Fruit fly (Drosophila melanogaster): Measurements from ENCODE around the gene CG6638.
A peak's percentile ranks its signal among the peaks of the same experiment; 100 is the strongest.

Gene CG6638

dm6 chr3L:8575844-8576842 lies at the start of gene CG6638, which contains the start of gene CG43078 (continued):
- no peak for TF ChIP-seq zfh1 (GFP tag; IDR thresholded peaks at IDR 0.05)
- no peak for TF ChIP-seq sens-2 (GFP tag; IDR thresholded peaks at IDR 0.05)
- no peak for TF ChIP-seq fd64A (GFP tag; optimal IDR thresholded peaks at IDR 0.05)
- TF ChIP-seq Camta (GFP tag; optimal IDR thresholded peaks at IDR 0.05), result peak; percentile 6
- no peak for TF ChIP-seq chn (GFP tag; optimal IDR thresholded peaks at IDR 0.05)
- TF ChIP-seq CG5953 (GFP tag; IDR thresholded peaks at IDR 0.05), result no peak
- TF ChIP-seq CoRest (tag; optimal IDR thresholded peaks at IDR 0.05), result no peak
- TF ChIP-seq CG30431 (GFP tag; optimal IDR thresholded peaks at IDR 0.05), result no peak
- no peak for TF ChIP-seq Stat92E (GFP tag; optimal IDR thresholded peaks at IDR 0.05)
- no peak for TF ChIP-seq zfh2 (GFP tag; optimal IDR thresholded peaks at IDR 0.05)
- no peak for TF ChIP-seq dysf (GFP tag; IDR thresholded peaks at IDR 0.05)
- no peak for TF ChIP-seq sima (GFP tag; optimal IDR thresholded peaks at IDR 0.05)
- TF ChIP-seq CG16779 (GFP tag; IDR thresholded peaks at IDR 0.05), result no peak
- TF ChIP-seq crp (GFP tag; optimal IDR thresholded peaks at IDR 0.05), result peak in 1 of 2 experiments; percentile 82
- TF ChIP-seq CG6175 (GFP tag; IDR thresholded peaks at IDR 0.05), result no peak
- no peak for TF ChIP-seq ara (GFP tag; IDR thresholded peaks at IDR 0.05)
- no peak for TF ChIP-seq pfk (GFP tag; optimal IDR thresholded peaks at IDR 0.05)
- TF ChIP-seq CG12236 (GFP tag; optimal IDR thresholded peaks at IDR 0.05), result no peak
- no peak for TF ChIP-seq CG16863 (GFP tag; optimal IDR thresholded peaks at IDR 0.05)
- no peak for TF ChIP-seq CG15514 (GFP tag; optimal IDR thresholded peaks at IDR 0.05)
- TF ChIP-seq CG14860 (GFP tag; IDR thresholded peaks at IDR 0.05; ENCODE audit: partially characterized antibody), result no peak
- TF ChIP-seq Atf6 (GFP tag; IDR thresholded peaks at IDR 0.05), result no peak
- no peak for TF ChIP-seq Fer1 (GFP tag; optimal IDR thresholded peaks at IDR 0.05)
- TF ChIP-seq nerfin-1 (tag; optimal IDR thresholded peaks at IDR 0.05), result no peak
- no peak for TF ChIP-seq Nf-YB (GFP tag; optimal IDR thresholded peaks at IDR 0.05)
- TF ChIP-seq tap (tag; optimal IDR thresholded peaks at IDR 0.05), result no peak
- TF ChIP-seq Spps (tag; optimal IDR thresholded peaks at IDR 0.05), result no peak
- TF ChIP-seq E2f2 (GFP tag; IDR thresholded peaks at IDR 0.05), result peak; percentile 91
- no peak for TF ChIP-seq CG8359 (GFP tag; optimal IDR thresholded peaks at IDR 0.05; ENCODE audit: borderline replicate concordance)
- TF ChIP-seq Elba2 (GFP tag; optimal IDR thresholded peaks at IDR 0.05), result no peak
- TF ChIP-seq BtbVII (GFP tag; optimal IDR thresholded peaks at IDR 0.05), result no peak
- TF ChIP-seq Nf-YA (GFP tag; IDR thresholded peaks at IDR 0.05), result no peak
- TF ChIP-seq Hr39 (optimal IDR thresholded peaks at IDR 0.05), result no peak
- peak; percentile 26 for TF ChIP-seq phol (tag; optimal IDR thresholded peaks at IDR 0.05)
- no peak for TF ChIP-seq Nf-YC (tag; optimal IDR thresholded peaks at IDR 0.05)
- no peak for TF ChIP-seq CG8281 (tag; optimal IDR thresholded peaks at IDR 0.05)
- TF ChIP-seq CG3065 (GFP tag; optimal IDR thresholded peaks at IDR 0.05), result peak; percentile 15
- no peak for TF ChIP-seq CG11723 (GFP tag; optimal IDR thresholded peaks at IDR 0.05)
- peak; percentile 17; the same call in 1 of the 2 replicates for TF ChIP-seq CG42726 (GFP tag; IDR thresholded peaks at IDR 0.05; ENCODE audit: partially characterized antibody)
- TF ChIP-seq vvl (GFP tag; IDR thresholded peaks at IDR 0.05), result no peak
- TF ChIP-seq caup (GFP tag; optimal IDR thresholded peaks at IDR 0.05; ENCODE audit: severe bottlenecking), result peak; percentile 31
- no peak for TF ChIP-seq Awh (GFP tag; IDR thresholded peaks at IDR 0.05)
- no peak for TF ChIP-seq CG4707 (GFP tag; optimal IDR thresholded peaks at IDR 0.05)
- peak; percentile 7 for TF ChIP-seq CG9797 (GFP tag; optimal IDR thresholded peaks at IDR 0.05)
